Worm (Caenorhabditis elegans): ENCODE results near the gene tpst-2.

- TF ChIP-seq snpc-4 (tag; optimal IDR thresholded peaks at IDR 0.05) (no peak), hlh-1 (tag; optimal IDR thresholded peaks at IDR 0.05) (no peak), pha-4 (tag; optimal IDR thresholded peaks at IDR 0.05) (no peak)
These were observed 31.0 kb downstream of the tpst-2 start for ce11 chrIII:802041-802440.

Data from whole organism, mixed stage, embryonic.